Fruit fly (Drosophila melanogaster): ENCODE measurements around the gene MEP-1.

MEP-1 gene

dm6 chr3L:2631406-2631805 is at the start of gene MEP-1, which contains the start of gene CG42245:
TSS of gene MEP-1 (plus strand) at chr3L:2631715.
TSS of gene CG42245 (plus strand) at chr3L:2631715.
- TF ChIP-seq Eip93F (GFP tag; optimal IDR thresholded peaks at IDR 0.05), result no peak
- peak; percentile 14 for TF ChIP-seq CG32006 (GFP tag; optimal IDR thresholded peaks at IDR 0.05)
- TF ChIP-seq Hr39 (GFP tag; optimal IDR thresholded peaks at IDR 0.05), result peak; percentile 34
- peak; percentile 62 for TF ChIP-seq pdm3 (GFP tag; optimal IDR thresholded peaks at IDR 0.05)
- TF ChIP-seq Hr38 (GFP tag; optimal IDR thresholded peaks at IDR 0.05), result no peak
- TF ChIP-seq CG31627 (GFP tag; optimal IDR thresholded peaks at IDR 0.05), result peak; percentile 54
- no peak for TF ChIP-seq Blimp-1 (GFP tag; optimal IDR thresholded peaks at IDR 0.05)
- TF ChIP-seq dac (GFP tag; optimal IDR thresholded peaks at IDR 0.05), result no peak
- TF ChIP-seq Smox (GFP tag; optimal IDR thresholded peaks at IDR 0.05), result peak; percentile 60
- no peak for TF ChIP-seq CG15336 (GFP tag; IDR thresholded peaks at IDR 0.05)
- TF ChIP-seq Gug (GFP tag; IDR thresholded peaks at IDR 0.05), result no peak
- TF ChIP-seq CG11294 (GFP tag; IDR thresholded peaks at IDR 0.05), result no peak
- peak; percentile 65 for TF ChIP-seq esn (GFP tag; optimal IDR thresholded peaks at IDR 0.05)
- peak; percentile 40; the same call in 1 of the 3 replicates for TF ChIP-seq eg (GFP tag; IDR thresholded peaks at IDR 0.05)
- TF ChIP-seq CG8119 (GFP tag; IDR thresholded peaks at IDR 0.05), result no peak
- no peak for TF ChIP-seq dsx (GFP tag; optimal IDR thresholded peaks at IDR 0.05; ENCODE audit: poor library complexity, severe bottlenecking)
- no peak for TF ChIP-seq fd85E (GFP tag; optimal IDR thresholded peaks at IDR 0.05)
- peak; percentile 52 for TF ChIP-seq acj6 (GFP tag; optimal IDR thresholded peaks at IDR 0.05)
- no peak for TF ChIP-seq spab (GFP tag; optimal IDR thresholded peaks at IDR 0.05)
- no peak for TF ChIP-seq CG1621 (tag; optimal IDR thresholded peaks at IDR 0.05)
- peak; percentile 69 for TF ChIP-seq Eip78C (GFP tag)
- TF ChIP-seq achi (GFP tag; optimal IDR thresholded peaks at IDR 0.05), result peak; percentile 26
- no peak for TF ChIP-seq fd59A (GFP tag; optimal IDR thresholded peaks at IDR 0.05)
- peak; percentile 100 for TF ChIP-seq CG6808 (GFP tag; optimal IDR thresholded peaks at IDR 0.05)
- peak in 1 of 2 experiments; percentile 20 for TF ChIP-seq ss (GFP tag; optimal IDR thresholded peaks at IDR 0.05)
- TF ChIP-seq net (GFP tag; optimal IDR thresholded peaks at IDR 0.05), result peak; percentile 41
- peak; percentile 20 for TF ChIP-seq Ets21C (GFP tag; optimal IDR thresholded peaks at IDR 0.05)
- TF ChIP-seq Lpt (GFP tag; optimal IDR thresholded peaks at IDR 0.05), result no peak
- TF ChIP-seq CG8632 (GFP tag; optimal IDR thresholded peaks at IDR 0.05), result peak; percentile 26
- TF ChIP-seq CG4318 (GFP tag; optimal IDR thresholded peaks at IDR 0.05), result no peak
- peak; percentile 19 for TF ChIP-seq CG10669 (GFP tag; optimal IDR thresholded peaks at IDR 0.05)
- peak; percentile 30 for TF ChIP-seq Ets96B (tag; optimal IDR thresholded peaks at IDR 0.05)
- TF ChIP-seq CG6792 (GFP tag; optimal IDR thresholded peaks at IDR 0.05), result peak; percentile 30
- peak; percentile 61 for TF ChIP-seq cyc (GFP tag; optimal IDR thresholded peaks at IDR 0.05)
- TF ChIP-seq CG6163 (GFP tag; IDR thresholded peaks at IDR 0.05), result no peak
- no peak for TF ChIP-seq CG6854 (GFP tag; optimal IDR thresholded peaks at IDR 0.05)
- peak; percentile 48 for TF ChIP-seq lz (GFP tag; optimal IDR thresholded peaks at IDR 0.05)
- peak; percentile 61 for TF ChIP-seq Eip75B (GFP tag; optimal IDR thresholded peaks at IDR 0.05)
- no peak for TF ChIP-seq CG3032 (tag; optimal IDR thresholded peaks at IDR 0.05)
- TF ChIP-seq topi (GFP tag; optimal IDR thresholded peaks at IDR 0.05), result peak; percentile 53
- no peak for TF ChIP-seq CG9139 (GFP tag; optimal IDR thresholded peaks at IDR 0.05)
- TF ChIP-seq CG16779 (tag; optimal IDR thresholded peaks at IDR 0.05), result no peak
- no peak for TF ChIP-seq CG11762 (GFP tag; optimal IDR thresholded peaks at IDR 0.05; ENCODE audit: insufficient read depth)
- peak; percentile 80 for TF ChIP-seq svp (GFP tag)
- TF ChIP-seq Sox102F (GFP tag; optimal IDR thresholded peaks at IDR 0.05), result peak; percentile 66
- no peak for TF ChIP-seq Sox15 (GFP tag; optimal IDR thresholded peaks at IDR 0.05)
- peak; percentile 70 for TF ChIP-seq Met (GFP tag; optimal IDR thresholded peaks at IDR 0.05)
- peak; percentile 34 for TF ChIP-seq CG7368 (GFP tag; optimal IDR thresholded peaks at IDR 0.05)
- TF ChIP-seq salr (GFP tag; optimal IDR thresholded peaks at IDR 0.05), result peak in 1 of 2 experiments; percentile 6
- peak; percentile 37 for TF ChIP-seq CG34406 (GFP tag; optimal IDR thresholded peaks at IDR 0.05)
- TF ChIP-seq fkh (GFP tag; optimal IDR thresholded peaks at IDR 0.05), result peak; percentile 43
- TF ChIP-seq CG10631 (GFP tag; optimal IDR thresholded peaks at IDR 0.05), result peak; percentile 55
